Worm (Caenorhabditis elegans): ENCODE results near the gene jmjd-1.2.

DNA sequence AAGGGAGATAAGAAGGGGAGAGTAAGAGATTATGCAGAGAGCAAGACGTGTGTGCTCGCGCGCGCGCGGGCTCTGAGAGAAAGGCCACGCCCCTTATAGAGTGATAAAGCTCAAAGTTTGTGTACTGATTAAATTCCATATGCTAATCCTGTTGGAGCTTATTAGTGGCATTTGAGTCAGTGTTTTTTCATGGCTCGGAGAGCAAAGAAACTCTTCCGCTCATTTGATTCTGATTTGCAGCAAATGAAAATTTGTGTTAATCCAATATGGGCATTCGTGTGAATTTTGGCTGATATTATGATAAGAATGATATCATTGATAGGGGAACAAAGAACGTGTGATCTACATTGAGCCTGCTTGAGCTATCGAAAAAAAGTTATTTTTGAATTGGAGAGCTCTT is 47.3 kb upstream of the jmjd-1.2 start:
- TF ChIP-seq unc-62 (GFP tag; optimal IDR thresholded peaks at IDR 0.05) (no peak), mdl-1 (tag; optimal IDR thresholded peaks at IDR 0.05) (no peak), lin-39 (tag; optimal IDR thresholded peaks at IDR 0.05) (no peak), R02D3.7 (tag; optimal IDR thresholded peaks at IDR 0.05) (no peak), ztf-11 (tag; optimal IDR thresholded peaks at IDR 0.05) (no peak), pqm-1 (tag; optimal IDR thresholded peaks at IDR 0.05) (no peak), nhr-237 (tag; optimal IDR thresholded peaks at IDR 0.05) (no peak), ama-1 (optimal IDR thresholded peaks at IDR 0.05) (no peak), ceh-28 (tag; optimal IDR thresholded peaks at IDR 0.05) (no peak), ztf-4 (tag; optimal IDR thresholded peaks at IDR 0.05) (no peak), aly-2 (tag; optimal IDR thresholded peaks at IDR 0.05) (no peak)
